Fruit fly (Drosophila melanogaster): ENCODE measurements around the gene tos.

tos gene

dm6 chr2L:18695404-18695804 lies 13.5 kb upstream of the tos start, which contains the start of the genes CG10383 and CG10338 (continued):
- TF ChIP-seq D (optimal IDR thresholded peaks at IDR 0.05): peak; percentile 51
- peak; percentile 44 for TF ChIP-seq D (GFP tag; optimal IDR thresholded peaks at IDR 0.05)
- peak; percentile 68; the same call in 2 of the 3 replicates for TF ChIP-seq jigr1 (GFP tag; IDR thresholded peaks at IDR 0.05)
- peak; percentile 78 for TF ChIP-seq E2f2 (GFP tag; IDR thresholded peaks at IDR 0.05)
- TF ChIP-seq gcm2 (GFP tag; optimal IDR thresholded peaks at IDR 0.05): peak; percentile 71
- peak; percentile 76 for TF ChIP-seq CG31224 (GFP tag; IDR thresholded peaks at IDR 0.05)
- peak; percentile 78 for TF ChIP-seq CG10209 (GFP tag; optimal IDR thresholded peaks at IDR 0.05)
- peak; percentile 87 for TF ChIP-seq gem (tag; optimal IDR thresholded peaks at IDR 0.05)
- TF ChIP-seq bowl (GFP tag; IDR thresholded peaks at IDR 0.05): peak; percentile 79
- peak; percentile 67 for TF ChIP-seq cas (GFP tag; IDR thresholded peaks at IDR 0.05)
- peak; percentile 84 for TF ChIP-seq CG14667 (GFP tag; IDR thresholded peaks at IDR 0.05)
- TF ChIP-seq CG10366 (GFP tag; IDR thresholded peaks at IDR 0.05): peak; percentile 89
- TF ChIP-seq Fer3 (tag; optimal IDR thresholded peaks at IDR 0.05): peak; percentile 72
- peak; percentile 41 for TF ChIP-seq CG7987 (GFP tag; optimal IDR thresholded peaks at IDR 0.05)
- TF ChIP-seq row (GFP tag; IDR thresholded peaks at IDR 0.05): peak; percentile 95
- TF ChIP-seq da (GFP tag; optimal IDR thresholded peaks at IDR 0.05): peak; percentile 89
- peak; percentile 86 for TF ChIP-seq CG3847 (GFP tag; IDR thresholded peaks at IDR 0.05)
- peak; percentile 64 for TF ChIP-seq stwl (tag; optimal IDR thresholded peaks at IDR 0.05)
- peak; percentile 70 for TF ChIP-seq CG18619 (GFP tag; optimal IDR thresholded peaks at IDR 0.05)
- TF ChIP-seq CG14710 (tag; optimal IDR thresholded peaks at IDR 0.05): peak; percentile 79
- 0 out of 2 replicates have a peak, but pooled peaks have one; percentile 32 for TF ChIP-seq dimm (GFP tag; IDR thresholded peaks at IDR 0.05)
- TF ChIP-seq trem (tag; optimal IDR thresholded peaks at IDR 0.05): peak; percentile 84
- TF ChIP-seq fru (optimal IDR thresholded peaks at IDR 0.05): no peak
- peak; percentile 85 for TF ChIP-seq slp2 (GFP tag; optimal IDR thresholded peaks at IDR 0.05)
- TF ChIP-seq Hr39 (optimal IDR thresholded peaks at IDR 0.05): no peak
- TF ChIP-seq Taf1 (GFP tag; IDR thresholded peaks at IDR 0.05): peak; percentile 84
- TF ChIP-seq CG4617 (GFP tag; optimal IDR thresholded peaks at IDR 0.05; ENCODE audit: borderline replicate concordance): peak; percentile 87
- peak; percentile 75 for TF ChIP-seq CG8924 (tag; optimal IDR thresholded peaks at IDR 0.05)
- TF ChIP-seq Kr (GFP tag; optimal IDR thresholded peaks at IDR 0.05): no peak
- peak; percentile 59 for TF ChIP-seq Usf (GFP tag; optimal IDR thresholded peaks at IDR 0.05)
- TF ChIP-seq Chrac-16 (GFP tag; optimal IDR thresholded peaks at IDR 0.05): peak; percentile 90
- TF ChIP-seq Med (GFP tag): peak; percentile 99
- peak; percentile 46 for TF ChIP-seq Jarid2 (GFP tag; optimal IDR thresholded peaks at IDR 0.05)
- peak; percentile 90 for TF ChIP-seq HLH3B (GFP tag; IDR thresholded peaks at IDR 0.05)
- TF ChIP-seq CG12236 (GFP tag; optimal IDR thresholded peaks at IDR 0.05): peak; percentile 79
- TF ChIP-seq Bteb2 (GFP tag; optimal IDR thresholded peaks at IDR 0.05): peak; percentile 86
- peak; percentile 49 for TF ChIP-seq CG33557 (GFP tag; optimal IDR thresholded peaks at IDR 0.05)
- TF ChIP-seq ci (GFP tag; IDR thresholded peaks at IDR 0.05): peak; percentile 97
- TF ChIP-seq ranshi (GFP tag; IDR thresholded peaks at IDR 0.05): peak; percentile 90
- TF ChIP-seq lmd (GFP tag; IDR thresholded peaks at IDR 0.05): peak; percentile 89
- peak; percentile 73 for TF ChIP-seq pb (GFP tag; optimal IDR thresholded peaks at IDR 0.05)
- peak; percentile 78 for TF ChIP-seq grau (tag; optimal IDR thresholded peaks at IDR 0.05)
- TF ChIP-seq Aef1 (GFP tag; IDR thresholded peaks at IDR 0.05): peak; percentile 91
- TF ChIP-seq hb (GFP tag; IDR thresholded peaks at IDR 0.05; ENCODE audit: partially characterized antibody): no peak
- TF ChIP-seq lilli (GFP tag; optimal IDR thresholded peaks at IDR 0.05): peak; percentile 95
- TF ChIP-seq CG11247 (GFP tag; IDR thresholded peaks at IDR 0.05): peak; percentile 90
- peak; percentile 75 for TF ChIP-seq CG11695 (GFP tag; IDR thresholded peaks at IDR 0.05)
- peak; percentile 25 for TF ChIP-seq CG5180 (GFP tag; optimal IDR thresholded peaks at IDR 0.05)
- TF ChIP-seq ap (GFP tag; IDR thresholded peaks at IDR 0.05): peak; percentile 74
- TF ChIP-seq CG12769 (tag; optimal IDR thresholded peaks at IDR 0.05): peak; percentile 93
- peak; percentile 55 for TF ChIP-seq MESR4 (GFP tag; optimal IDR thresholded peaks at IDR 0.05)
- peak; percentile 62 for TF ChIP-seq Neu2 (GFP tag; optimal IDR thresholded peaks at IDR 0.05; ENCODE audit: borderline replicate concordance)
- peak; percentile 91 for TF ChIP-seq HLH54F (GFP tag; optimal IDR thresholded peaks at IDR 0.05)

Data from whole organism, embryonic.